Worm (Caenorhabditis elegans): ENCODE measurements around the gene C10C5.3.

- no peak for TF ChIP-seq egl-27 (tag; optimal IDR thresholded peaks at IDR 0.05)
- TF ChIP-seq fos-1 (tag; optimal IDR thresholded peaks at IDR 0.05): no peak
- peak; percentile 39 for TF ChIP-seq blmp-1 (tag; optimal IDR thresholded peaks at IDR 0.05)
- no peak for TF ChIP-seq skn-1 (tag; optimal IDR thresholded peaks at IDR 0.05)
- TF ChIP-seq mef-2 (tag; optimal IDR thresholded peaks at IDR 0.05): no peak
- peak; percentile 17 for TF ChIP-seq nhr-20 (tag; optimal IDR thresholded peaks at IDR 0.05)
- no peak for TF ChIP-seq nhr-237 (tag; optimal IDR thresholded peaks at IDR 0.05)
- TF ChIP-seq zag-1 (tag; optimal IDR thresholded peaks at IDR 0.05): no peak
- TF ChIP-seq hlh-17 (GFP tag; optimal IDR thresholded peaks at IDR 0.05; ENCODE audit: borderline replicate concordance): no peak
- TF ChIP-seq lin-13 (GFP tag; optimal IDR thresholded peaks at IDR 0.05): no peak
Measured at ce11 chrIV:9376550-9376949, 1.9 kb downstream of the C10C5.3 start.

Measured in whole organism, L1 larva.